Worm (Caenorhabditis elegans) whole organism, L2 larva: ENCODE results near the gene nhr-93.

Experiments used
- C34F6.9 ChIP-seq: fragments of 150-350 bp; optimal IDR thresholded peaks from 2 replicates; lab custom pipeline; 2014; ENCODE audit warnings: missing biosample characterization, missing genetic modification characterization
- R02D3.7 ChIP-seq: fragments of 150-350 bp; optimal IDR thresholded peaks from 2 replicates; lab custom pipeline; 2014; ENCODE audit warnings: missing biosample characterization, missing genetic modification characterization
- Y55F3AM.14 ChIP-seq: fragments of 200-800 bp; sonication (Bioruptor generic); optimal IDR thresholded peaks from 2 replicates; lab custom pipeline; 2018; ENCODE audit warnings: mild to moderate bottlenecking, missing genetic modification characterization, missing compliant biosample characterization
- alr-1 ChIP-seq: fragments of 150-350 bp; optimal IDR thresholded peaks from 2 replicates; lab custom pipeline; 2014; ENCODE audit warnings: missing biosample characterization, missing genetic modification characterization
- aly-2 ChIP-seq: fragments of 150-350 bp; optimal IDR thresholded peaks from 2 replicates; lab custom pipeline; 2014; ENCODE audit warnings: missing biosample characterization, missing genetic modification characterization
- ama-1 ChIP-seq: fragments of 150-350 bp; optimal IDR thresholded peaks from 2 replicates; lab custom pipeline; 2018; ENCODE audit warnings: inconsistent platforms
- blmp-1 ChIP-seq: sonication (generic microtip); optimal IDR thresholded peaks from 2 replicates; lab custom pipeline; 2017; ENCODE audit warnings: missing genetic modification characterization, mild to moderate bottlenecking, missing compliant biosample characterization, antibody characterized with exemption, moderate library complexity; ENCODE audit not compliant: insufficient read depth
- ceh-16 ChIP-seq: fragments of 150-350 bp; optimal IDR thresholded peaks from 2 replicates; lab custom pipeline; 2014; ENCODE audit warnings: missing biosample characterization, missing genetic modification characterization
- egl-27 ChIP-seq: sonication (generic microtip); optimal IDR thresholded peaks from 3 replicates; lab custom pipeline; 2017; ENCODE audit warnings: missing biosample characterization, missing genetic modification reagents, missing genetic modification characterization
- elt-1 ChIP-seq: fragments of 150-350 bp; optimal IDR thresholded peaks from 2 replicates; lab custom pipeline; 2014; ENCODE audit warnings: missing biosample characterization, missing genetic modification characterization
- elt-3 ChIP-seq: sonication (generic microtip); optimal IDR thresholded peaks from 2 replicates; lab custom pipeline; 2017; ENCODE audit warnings: missing biosample characterization, missing genetic modification characterization
- fos-1 ChIP-seq: fragments of 150-350 bp; optimal IDR thresholded peaks from 2 replicates; lab custom pipeline; 2014; ENCODE audit warnings: missing biosample characterization, missing genetic modification characterization
- lin-13 ChIP-seq: fragments of 150-350 bp; optimal IDR thresholded peaks from 2 replicates; lab custom pipeline; 2014; ENCODE audit warnings: missing biosample characterization, missing genetic modification reagents, missing genetic modification characterization
- lin-39 ChIP-seq: fragments of 150-350 bp; optimal IDR thresholded peaks from 2 replicates; lab custom pipeline; 2014; ENCODE audit warnings: missing biosample characterization, missing genetic modification reagents, missing genetic modification characterization
- lsy-2 ChIP-seq, 2 experiments: fragments of 150-350 bp in 1 of 2; sonication (generic microtip) in 1 of 2; optimal IDR thresholded peaks; 2 replicates each; lab custom pipeline; 2014 to 2017; ENCODE audit warnings: missing biosample characterization in 2 of 2, missing genetic modification characterization in 2 of 2
- mbf-1 ChIP-seq: sonication (generic microtip); optimal IDR thresholded peaks from 2 replicates; lab custom pipeline; 2017; ENCODE audit warnings: missing biosample characterization, missing genetic modification characterization
- mdl-1 ChIP-seq, 2 experiments: fragments of 150-350 bp in 1 of 2; sonication (generic microtip) in 1 of 2; optimal IDR thresholded peaks; 2 replicates each; lab custom pipeline; 2017; ENCODE audit warnings: missing biosample characterization in 2 of 2, missing genetic modification characterization in 2 of 2
- nhr-10 ChIP-seq: sonication (generic microtip); optimal IDR thresholded peaks from 2 replicates; lab custom pipeline; 2017; ENCODE audit warnings: missing biosample characterization, missing genetic modification characterization
- nhr-11 ChIP-seq: fragments of 150-350 bp; optimal IDR thresholded peaks from 2 replicates; lab custom pipeline; 2014; ENCODE audit warnings: missing biosample characterization, missing genetic modification characterization
- nhr-12 ChIP-seq: fragments of 150-350 bp; optimal IDR thresholded peaks from 2 replicates; lab custom pipeline; 2014; ENCODE audit warnings: missing biosample characterization, missing genetic modification characterization
- nhr-21 ChIP-seq: fragments of 150-350 bp; optimal IDR thresholded peaks from 2 replicates; lab custom pipeline; 2014; ENCODE audit warnings: missing biosample characterization, missing genetic modification characterization
- nhr-23 ChIP-seq: fragments of 150-350 bp; optimal IDR thresholded peaks from 2 replicates; lab custom pipeline; 2014; ENCODE audit warnings: missing biosample characterization, missing genetic modification reagents, missing genetic modification characterization
- nhr-237 ChIP-seq: fragments of 150-350 bp; optimal IDR thresholded peaks from 2 replicates; lab custom pipeline; 2014; ENCODE audit warnings: missing biosample characterization, missing genetic modification characterization
- nhr-25 ChIP-seq: fragments of 150-350 bp; sonication (generic microtip); optimal IDR thresholded peaks from 3 replicates; lab custom pipeline; 2014; ENCODE audit warnings: missing biosample characterization, missing genetic modification characterization
- nhr-77 ChIP-seq: fragments of 150-350 bp; optimal IDR thresholded peaks from 2 replicates; lab custom pipeline; 2014; ENCODE audit warnings: missing biosample characterization, missing genetic modification characterization
- peb-1 ChIP-seq: fragments of 150-350 bp; optimal IDR thresholded peaks from 2 replicates; lab custom pipeline; 2014; ENCODE audit warnings: missing biosample characterization, missing genetic modification characterization
- skn-1 ChIP-seq: sonication (generic microtip); optimal IDR thresholded peaks from 2 replicates; lab custom pipeline; 2017; ENCODE audit warnings: missing biosample characterization, missing genetic modification characterization
- sma-9 ChIP-seq, 2 experiments: fragments of 150-350 bp in 1 of 2; sonication (generic microtip) in 1 of 2; optimal IDR thresholded peaks; 2 replicates each; lab custom pipeline; 2014 to 2016; ENCODE audit warnings: missing genetic modification characterization in 2 of 2, mild to moderate bottlenecking in 1 of 2, missing biosample characterization in 1 of 2, missing compliant biosample characterization in 1 of 2, missing genetic modification reagents in 1 of 2, moderate library complexity in 1 of 2
- snpc-4 ChIP-seq: fragments of 150-350 bp; optimal IDR thresholded peaks from 2 replicates; lab custom pipeline; 2014; ENCODE audit warnings: missing biosample characterization, missing genetic modification characterization
- unc-39 ChIP-seq: fragments of 150-350 bp; optimal IDR thresholded peaks from 2 replicates; lab custom pipeline; 2014; ENCODE audit warnings: missing biosample characterization, missing genetic modification characterization
- unc-55 ChIP-seq: fragments of 150-350 bp; sonication (generic microtip); optimal IDR thresholded peaks from 3 replicates; lab custom pipeline; 2014; ENCODE audit warnings: missing biosample characterization, missing genetic modification reagents, missing genetic modification characterization
- unc-62 ChIP-seq: fragments of 150-350 bp; optimal IDR thresholded peaks from 2 replicates; lab custom pipeline; 2014; ENCODE audit warnings: missing biosample characterization, missing genetic modification reagents, missing genetic modification characterization
- zag-1 ChIP-seq: fragments of 150-350 bp; optimal IDR thresholded peaks from 2 replicates; lab custom pipeline; 2014; ENCODE audit warnings: missing biosample characterization, missing genetic modification characterization
- ztf-1 ChIP-seq: fragments of 200-800 bp; sonication (Bioruptor generic); conservative IDR thresholded peaks from 2 replicates; pipeline ENCODE4 v1.3.6; 2022; ENCODE audit warnings: missing genetic modification characterization, missing compliant biosample characterization
- ztf-11 ChIP-seq: sonication (generic microtip); optimal IDR thresholded peaks from 2 replicates; lab custom pipeline; 2017; ENCODE audit warnings: missing biosample characterization, missing genetic modification characterization
- ztf-4 ChIP-seq: fragments of 150-350 bp; optimal IDR thresholded peaks from 2 replicates; lab custom pipeline; 2014; ENCODE audit warnings: missing biosample characterization, missing genetic modification characterization

Gene nhr-93

DNA sequence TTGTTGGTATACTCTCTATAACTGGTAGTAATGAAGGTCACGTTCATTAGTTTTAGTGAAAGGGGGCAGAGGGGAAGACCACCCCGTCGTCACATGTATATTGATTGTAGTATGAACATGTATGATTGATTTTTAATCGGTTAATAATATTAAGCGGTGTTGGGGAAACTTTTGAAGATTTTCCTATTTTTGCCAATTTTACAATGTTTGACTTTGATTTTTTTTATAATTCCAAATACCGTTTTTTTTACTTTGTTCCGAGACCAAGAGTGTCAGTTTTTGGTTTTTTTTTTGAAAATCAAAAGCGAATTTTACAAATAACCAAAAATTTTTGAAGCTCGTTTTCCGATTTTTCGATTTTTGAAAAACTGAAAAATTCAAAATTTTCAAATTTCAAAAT, 2.9 kb downstream of the nhr-93 start, which contains the start of gene nhr-221:
Gene nhr-221, minus strand, starts transcription at position 101 of the 400 bp plus-strand sequence.
- TF ChIP-seq snpc-4 (tag; lab: Kevin White, UChicago) = no peak
- no peak for TF ChIP-seq nhr-21 (tag; lab: Kevin White, UChicago)
- no peak for TF ChIP-seq R02D3.7 (tag; lab: Kevin White, UChicago)
- TF ChIP-seq nhr-23 = no peak
- TF ChIP-seq Y55F3AM.14 = no peak
- no peak for TF ChIP-seq nhr-11 (tag; lab: Kevin White, UChicago)
- TF ChIP-seq nhr-10 (tag; lab: Kevin White, UChicago) = no peak

DNA sequence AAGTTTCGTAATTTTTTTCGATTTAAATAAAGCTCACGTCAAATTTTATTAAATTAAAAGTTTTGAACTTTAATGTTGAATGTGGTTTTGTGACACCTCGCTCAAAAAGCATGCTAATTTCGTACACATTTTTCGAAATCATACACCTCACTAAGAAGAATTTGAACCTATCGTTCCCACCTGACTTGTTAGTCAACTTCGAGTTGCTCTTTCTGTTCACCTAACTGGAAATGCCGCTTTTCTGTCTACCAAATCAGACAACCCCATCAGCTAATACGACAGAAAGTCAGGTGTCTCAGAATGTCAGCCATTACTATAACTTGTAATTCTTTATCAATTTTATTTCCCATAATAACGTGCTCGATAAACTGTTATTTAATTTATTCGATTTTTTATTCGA, 7.8 kb downstream of the nhr-93 start, which contains the start of gene srbc-66:
Gene srbc-66, plus strand, starts transcription at position 301 of the 400 bp plus-strand sequence.
- TF ChIP-seq zag-1 (tag; lab: Kevin White, UChicago) (no peak), C34F6.9 (tag; lab: Kevin White, UChicago) (no peak), mdl-1 (tag; optimal IDR thresholded peaks at IDR 0.05; lab: Kevin White, UChicago) (no peak), nhr-237 (tag; lab: Kevin White, UChicago) (no peak), lsy-2 (tag; optimal IDR thresholded peaks at IDR 0.05; lab: Kevin White, UChicago) (no peak), alr-1 (tag; lab: Kevin White, UChicago) (no peak), skn-1 (tag; lab: Kevin White, UChicago) (no peak), ama-1 (lab: Kevin White, UChicago) (no peak), egl-27 (no peak), Y55F3AM.14 (no peak), mbf-1 (tag; lab: Kevin White, UChicago) (no peak), nhr-77 (tag; lab: Kevin White, UChicago) (no peak), ceh-16 (no peak), sma-9 (GFP tag; optimal IDR thresholded peaks at IDR 0.05; lab: Kevin White, UChicago) (no peak), sma-9 (tag; optimal IDR thresholded peaks at IDR 0.05; lab: Kevin White, UChicago) (no peak), ztf-1 (GFP tag; lab: Robert Waterston, UW) (no peak), nhr-21 (tag; lab: Kevin White, UChicago) (no peak)

DNA sequence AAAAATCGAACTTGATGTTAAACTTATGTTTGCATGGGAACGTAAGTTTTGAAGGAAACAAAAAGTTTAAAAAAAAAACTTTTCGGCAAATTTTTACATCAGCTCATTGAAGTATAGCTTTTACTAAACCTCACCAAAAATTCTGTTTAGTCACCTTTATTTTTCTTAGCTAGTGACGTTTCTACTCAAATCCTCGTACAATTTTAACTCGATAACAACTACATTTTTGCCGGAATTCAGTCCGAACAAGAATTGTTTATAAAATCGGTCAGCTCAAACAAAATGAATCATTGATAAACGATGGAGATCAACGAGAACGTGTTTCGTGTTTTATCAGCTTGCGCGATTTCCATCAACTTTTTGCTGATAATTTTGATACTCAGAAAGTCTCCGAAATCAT, 11.3 kb downstream of the nhr-93 start, which contains the start of gene str-260:
Gene str-260, plus strand, starts transcription at position 301 of the 400 bp plus-strand sequence.
- TF ChIP-seq unc-39 (tag; lab: Kevin White, UChicago) (no peak), nhr-21 (tag; lab: Kevin White, UChicago) (no peak), alr-1 (tag; lab: Kevin White, UChicago) (no peak), C34F6.9 (tag; lab: Kevin White, UChicago) (no peak), lin-13 (GFP tag; lab: Kevin White, UChicago) (no peak), nhr-11 (tag; lab: Kevin White, UChicago) (no peak), nhr-77 (tag; lab: Kevin White, UChicago) (no peak)

DNA sequence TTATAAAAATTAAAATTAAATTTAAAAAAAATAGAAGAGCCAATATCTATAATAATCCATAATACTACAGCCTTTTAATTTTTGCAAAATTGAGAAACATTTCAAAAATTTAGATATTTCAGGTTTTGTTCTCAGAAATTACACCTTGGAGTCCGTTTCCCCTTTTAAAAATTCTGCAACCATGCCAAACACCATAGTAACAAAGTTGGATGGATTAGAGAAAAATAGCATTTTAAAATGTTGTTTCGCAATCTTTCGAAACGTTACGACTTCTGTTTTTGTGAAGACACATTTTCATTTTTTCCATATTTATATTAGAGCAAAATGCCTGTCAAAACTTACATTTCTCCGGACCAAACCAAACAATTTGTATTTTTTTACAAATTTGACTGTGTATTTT, 13.2 kb downstream of the nhr-93 start, which contains the start of gene T24A6.7:
Gene T24A6.7, plus strand, starts transcription at position 301 of the 400 bp plus-strand sequence.
- TF ChIP-seq C34F6.9 (tag; lab: Kevin White, UChicago) = no peak
- TF ChIP-seq egl-27 = no peak
- TF ChIP-seq nhr-237 (tag; lab: Kevin White, UChicago) = no peak
- no peak for TF ChIP-seq nhr-10 (tag; lab: Kevin White, UChicago)
- TF ChIP-seq ztf-11 (tag; lab: Kevin White, UChicago) = no peak
- TF ChIP-seq aly-2 (tag; lab: Kevin White, UChicago) = no peak
- no peak for TF ChIP-seq sma-9 (GFP tag; optimal IDR thresholded peaks at IDR 0.05; lab: Kevin White, UChicago)
- no peak for TF ChIP-seq sma-9 (tag; optimal IDR thresholded peaks at IDR 0.05; lab: Kevin White, UChicago)
- no peak for TF ChIP-seq fos-1 (tag; lab: Kevin White, UChicago)
- TF ChIP-seq ztf-1 (GFP tag; lab: Robert Waterston, UW) = no peak
- TF ChIP-seq lin-39 (tag; lab: Kevin White, UChicago) = no peak

DNA sequence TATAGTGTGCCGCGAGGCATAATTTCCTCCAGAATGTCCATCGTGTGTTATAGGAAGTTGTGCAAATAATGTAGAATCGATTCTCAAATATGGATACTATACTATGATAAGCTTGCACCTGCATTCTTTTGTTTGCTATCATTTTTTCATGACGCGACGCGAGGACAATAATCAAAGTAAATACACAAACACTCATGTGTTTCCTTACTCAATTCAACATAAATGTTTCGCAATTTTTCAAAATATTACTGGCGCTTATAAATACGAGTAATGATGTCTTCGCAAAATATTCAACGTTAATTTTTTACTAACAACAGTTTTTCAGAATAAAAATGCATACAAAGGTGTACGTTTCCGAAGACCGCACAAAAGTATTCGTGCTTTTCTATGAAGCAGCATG, 14.9 kb downstream of the nhr-93 start, which contains the start of gene irg-1:
Gene irg-1, plus strand, starts transcription at position 326 of the 400 bp plus-strand sequence.
- TF ChIP-seq fos-1 (tag; lab: Kevin White, UChicago) = no peak
- TF ChIP-seq nhr-21 (tag; lab: Kevin White, UChicago) = no peak
- no peak for TF ChIP-seq elt-3 (tag; lab: Kevin White, UChicago)
- no peak for TF ChIP-seq Y55F3AM.14
- TF ChIP-seq nhr-12 (tag; lab: Kevin White, UChicago) = no peak
- TF ChIP-seq snpc-4 (tag; lab: Kevin White, UChicago) = no peak
- no peak for TF ChIP-seq R02D3.7 (tag; lab: Kevin White, UChicago)
- no peak for TF ChIP-seq C34F6.9 (tag; lab: Kevin White, UChicago)
- TF ChIP-seq nhr-77 (tag; lab: Kevin White, UChicago) = no peak
- no peak for TF ChIP-seq ztf-4
- TF ChIP-seq ceh-16 = no peak
- no peak for TF ChIP-seq unc-55 (GFP tag; lab: Kevin White, UChicago)
- TF ChIP-seq peb-1 (tag; lab: Kevin White, UChicago) = no peak
- no peak for TF ChIP-seq blmp-1 (tag; lab: Kevin White, UChicago)
- TF ChIP-seq mbf-1 (tag; lab: Kevin White, UChicago) = no peak
- TF ChIP-seq elt-1 (tag; lab: Kevin White, UChicago) = no peak
- no peak for TF ChIP-seq unc-62
- TF ChIP-seq lsy-2 (tag; optimal IDR thresholded peaks at IDR 0.05; lab: Kevin White, UChicago) = no peak
- TF ChIP-seq ztf-11 (tag; lab: Kevin White, UChicago) = no peak
- no peak for TF ChIP-seq nhr-25 (tag; lab: Kevin White, UChicago)
